Fruit fly (Drosophila melanogaster) whole organism, embryonic: ENCODE results near the gene Cdk5alpha.

Source experiments
- B-H1 ChIP-seq: fragments of 200-800 bp; sonication (Bioruptor generic); IDR thresholded peaks from 3 replicates; pipeline ENCODE4 v1.3.6; 2022; ENCODE audit warnings: missing biosample characterization, missing genetic modification characterization
- CG11695 ChIP-seq: fragments of 200-800 bp; sonication (Bioruptor generic); IDR thresholded peaks from 3 replicates; pipeline ENCODE4 v1.3.6; 2022; ENCODE audit warnings: missing biosample characterization, missing genetic modification characterization
- CG1233 ChIP-seq: fragments of 200-800 bp; sonication (Bioruptor generic); optimal IDR thresholded peaks from 4 replicates; lab custom pipeline; 2018; ENCODE audit warnings: missing biosample characterization, mild to moderate bottlenecking, missing genetic modification characterization
- CG13894 ChIP-seq: fragments of 200-800 bp; sonication (Bioruptor generic); optimal IDR thresholded peaks from 3 replicates; lab custom pipeline; 2018; ENCODE audit warnings: missing biosample characterization, mild to moderate bottlenecking, missing genetic modification characterization, moderate library complexity
- CG17385 ChIP-seq: fragments of 200-800 bp; sonication (Bioruptor generic); optimal IDR thresholded peaks from 3 replicates; lab custom pipeline; 2018; ENCODE audit warnings: missing biosample characterization, mild to moderate bottlenecking, missing genetic modification characterization
- CG17568 ChIP-seq: fragments of 200-800 bp; sonication (Bioruptor generic); optimal IDR thresholded peaks from 2 replicates; lab custom pipeline; 2018; ENCODE audit warnings: missing biosample characterization, mild to moderate bottlenecking, missing genetic modification characterization, moderate library complexity
- CG2116 ChIP-seq: fragments of 200-800 bp; sonication (Bioruptor generic); optimal IDR thresholded peaks from 3 replicates; lab custom pipeline; 2018; ENCODE audit warnings: missing biosample characterization, mild to moderate bottlenecking, missing genetic modification characterization
- CG3163 ChIP-seq: fragments of 200-800 bp; sonication (Bioruptor generic); optimal IDR thresholded peaks from 3 replicates; lab custom pipeline; 2016; ENCODE audit warnings: missing biosample characterization, missing genetic modification characterization
- CG33213 ChIP-seq: fragments of 200-800 bp; sonication (Bioruptor generic); optimal IDR thresholded peaks from 3 replicates; lab custom pipeline; 2016; ENCODE audit warnings: missing biosample characterization, missing genetic modification characterization
- CG34224 ChIP-seq: fragments of 200-800 bp; sonication (Bioruptor generic); IDR thresholded peaks from 3 replicates; pipeline ENCODE4 v1.3.6; 2022; ENCODE audit warnings: missing biosample characterization, missing genetic modification characterization; ENCODE audit not compliant: partially characterized antibody
- CG6175 ChIP-seq: fragments of 200-800 bp; sonication (Bioruptor generic); IDR thresholded peaks from 3 replicates; pipeline ENCODE4 v1.3.6; 2022; ENCODE audit warnings: missing biosample characterization, missing genetic modification characterization
- CG7556 ChIP-seq: fragments of 200-800 bp; sonication (Bioruptor generic); optimal IDR thresholded peaks from 2 replicates; lab custom pipeline; 2017; ENCODE audit warnings: missing biosample characterization, mild to moderate bottlenecking, missing genetic modification characterization
- CG7786 ChIP-seq: fragments of 200-800 bp; sonication (Bioruptor generic); optimal IDR thresholded peaks from 2 replicates; lab custom pipeline; 2016; ENCODE audit warnings: missing biosample characterization, missing genetic modification characterization
- CG7963 ChIP-seq: fragments of 200-800 bp; sonication (Bioruptor generic); IDR thresholded peaks from 3 replicates; pipeline ENCODE4 v1.3.6; 2022; ENCODE audit warnings: missing biosample characterization, missing genetic modification characterization; ENCODE audit not compliant: partially characterized antibody
- CG8478 ChIP-seq: fragments of >200 bp; optimal IDR thresholded peaks from 2 replicates; lab custom pipeline; 2018
- Chrac-16 ChIP-seq: fragments of 200-800 bp; sonication (Bioruptor generic); optimal IDR thresholded peaks from 3 replicates; lab custom pipeline; 2016; ENCODE audit warnings: missing biosample characterization, missing genetic modification characterization
- CoRest ChIP-seq: fragments of 200-800 bp; sonication (Bioruptor generic); optimal IDR thresholded peaks from 3 replicates; lab custom pipeline; 2018; ENCODE audit warnings: missing biosample characterization, mild to moderate bottlenecking, missing genetic modification characterization, moderate library complexity
- Doc2 ChIP-seq: fragments of 200-800 bp; sonication (Bioruptor generic); IDR thresholded peaks from 2 replicates; pipeline ENCODE4 v1.3.6; 2022; ENCODE audit warnings: missing biosample characterization, missing genetic modification characterization
- E2f2 ChIP-seq: fragments of 200-800 bp; sonication (Bioruptor generic); IDR thresholded peaks from 2 replicates; pipeline ENCODE4 v1.3.6; 2022; ENCODE audit warnings: missing biosample characterization, missing genetic modification characterization
- Fer3 ChIP-seq: fragments of 200-800 bp; sonication (Bioruptor generic); optimal IDR thresholded peaks from 2 replicates; lab custom pipeline; 2018; ENCODE audit warnings: missing biosample characterization, mild to moderate bottlenecking, missing genetic modification characterization, moderate library complexity
- Hand ChIP-seq: fragments of 200-800 bp; sonication (Bioruptor generic); optimal IDR thresholded peaks from 2 replicates; lab custom pipeline; 2017; ENCODE audit warnings: mild to moderate bottlenecking, missing biosample characterization, missing genetic modification reagents, missing genetic modification characterization
- Lhr ChIP-seq: fragments of 200-800 bp; sonication (Bioruptor generic); optimal IDR thresholded peaks from 3 replicates; lab custom pipeline; 2017; ENCODE audit warnings: mild to moderate bottlenecking, missing biosample characterization, missing genetic modification reagents, missing genetic modification characterization
- Lpt ChIP-seq: fragments of >200 bp; optimal IDR thresholded peaks from 2 replicates; lab custom pipeline; 2018; ENCODE audit warnings: missing biosample characterization, missing genetic modification characterization
- NfI ChIP-seq: fragments of 200-800 bp; sonication (Bioruptor generic); optimal IDR thresholded peaks from 3 replicates; lab custom pipeline; 2018; ENCODE audit warnings: missing biosample characterization, mild to moderate bottlenecking, missing genetic modification characterization, moderate library complexity
- Pdp1 ChIP-seq, 2 experiments: fragments of 200-800 bp; sonication (Bioruptor generic); optimal IDR thresholded peaks; 3 replicates each; lab custom pipeline; 2016; ENCODE audit warnings: missing biosample characterization in 2 of 2, missing genetic modification characterization in 2 of 2, mild to moderate bottlenecking in 1 of 2, moderate library complexity in 1 of 2
- Xbp1 ChIP-seq: fragments of 200-800 bp; sonication (Bioruptor generic); optimal IDR thresholded peaks from 3 replicates; lab custom pipeline; 2016; ENCODE audit warnings: missing biosample characterization, mild to moderate bottlenecking, missing genetic modification characterization
- YL-1 ChIP-seq: fragments of 200-800 bp; sonication (Bioruptor generic); optimal IDR thresholded peaks from 3 replicates; lab custom pipeline; 2017; ENCODE audit warnings: missing biosample characterization, mild to moderate bottlenecking, missing genetic modification characterization
- amos ChIP-seq: fragments of 200-800 bp; sonication (Bioruptor generic); IDR thresholded peaks from 2 replicates; pipeline ENCODE4 v1.3.6; 2022; ENCODE audit warnings: missing biosample characterization, missing genetic modification characterization; ENCODE audit not compliant: partially characterized antibody
- bigmax ChIP-seq: fragments of 200-800 bp; sonication (Bioruptor generic); optimal IDR thresholded peaks from 2 replicates; lab custom pipeline; 2018; ENCODE audit warnings: missing biosample characterization, mild to moderate bottlenecking, missing genetic modification characterization
- cato ChIP-seq: fragments of 200-800 bp; sonication (Bioruptor generic); optimal IDR thresholded peaks from 2 replicates; lab custom pipeline; 2016; ENCODE audit warnings: missing biosample characterization, missing genetic modification characterization, borderline replicate concordance
- chn ChIP-seq: fragments of 200-800 bp; sonication (Bioruptor generic); optimal IDR thresholded peaks from 2 replicates; lab custom pipeline; 2016; ENCODE audit warnings: missing biosample characterization, missing genetic modification characterization
- dan ChIP-seq: fragments of 200-800 bp; sonication (Bioruptor generic); IDR thresholded peaks from 2 replicates; pipeline ENCODE4 v1.3.6; 2022; ENCODE audit warnings: missing biosample characterization, missing genetic modification characterization
- dmrt11E ChIP-seq: fragments of 200-800 bp; sonication (Bioruptor generic); optimal IDR thresholded peaks from 3 replicates; lab custom pipeline; 2018; ENCODE audit warnings: missing biosample characterization, mild to moderate bottlenecking, missing genetic modification characterization, moderate library complexity
- dmrt99B ChIP-seq: fragments of 200-800 bp; sonication (Bioruptor generic); optimal IDR thresholded peaks from 2 replicates; lab custom pipeline; 2018; ENCODE audit warnings: missing biosample characterization, mild to moderate bottlenecking, missing genetic modification characterization, moderate library complexity
- ewg ChIP-seq: fragments of 200-800 bp; sonication (Bioruptor generic); optimal IDR thresholded peaks from 3 replicates; lab custom pipeline; 2017; ENCODE audit warnings: mild to moderate bottlenecking, missing biosample characterization, missing genetic modification reagents, missing genetic modification characterization
- fd64A ChIP-seq: fragments of 200-800 bp; sonication (Bioruptor generic); optimal IDR thresholded peaks from 3 replicates; lab custom pipeline; 2018; ENCODE audit warnings: missing biosample characterization, mild to moderate bottlenecking, missing genetic modification characterization
- gcm ChIP-seq: fragments of 200-800 bp; sonication (Bioruptor generic); optimal IDR thresholded peaks from 2 replicates; lab custom pipeline; 2019; ENCODE audit warnings: missing biosample characterization, mild to moderate bottlenecking, missing genetic modification characterization, moderate library complexity
- gfzf ChIP-seq: fragments of 200-800 bp; sonication (Bioruptor generic); optimal IDR thresholded peaks from 2 replicates; lab custom pipeline; 2016; ENCODE audit warnings: missing biosample characterization, mild to moderate bottlenecking, missing genetic modification characterization, moderate library complexity
- gt ChIP-seq: fragments of 200-800 bp; sonication (Bioruptor generic); IDR thresholded peaks from 2 replicates; pipeline ENCODE4 v1.3.6; 2022; ENCODE audit warnings: missing biosample characterization, missing genetic modification characterization
- hb ChIP-seq: fragments of 200-800 bp; sonication (Bioruptor generic); IDR thresholded peaks from 3 replicates; pipeline ENCODE4 v1.3.6; 2022; ENCODE audit warnings: missing biosample characterization, missing genetic modification characterization; ENCODE audit not compliant: partially characterized antibody
- nerfin-2 ChIP-seq: fragments of 200-800 bp; sonication (Bioruptor generic); IDR thresholded peaks from 2 replicates; pipeline ENCODE4 v1.3.6; 2022; ENCODE audit warnings: missing biosample characterization, missing genetic modification characterization; ENCODE audit not compliant: partially characterized antibody
- pfk ChIP-seq: fragments of 200-800 bp; sonication (Bioruptor generic); optimal IDR thresholded peaks from 2 replicates; lab custom pipeline; 2018; ENCODE audit warnings: missing biosample characterization, mild to moderate bottlenecking, missing genetic modification characterization, moderate library complexity
- pros ChIP-seq: fragments of 200-800 bp; sonication (Bioruptor generic); optimal IDR thresholded peaks from 3 replicates; lab custom pipeline; 2019; ENCODE audit warnings: missing biosample characterization, mild to moderate bottlenecking, missing genetic modification characterization, moderate library complexity
- ro ChIP-seq: fragments of 200-800 bp; sonication (Bioruptor generic); IDR thresholded peaks from 2 replicates; pipeline ENCODE4 v1.3.6; 2022; ENCODE audit warnings: missing biosample characterization, missing genetic modification characterization
- run ChIP-seq: fragments of 200-800 bp; sonication (Bioruptor generic); optimal IDR thresholded peaks from 3 replicates; lab custom pipeline; 2018; ENCODE audit warnings: missing biosample characterization, mild to moderate bottlenecking, missing genetic modification characterization
- seq ChIP-seq: fragments of 200-800 bp; sonication (Bioruptor generic); IDR thresholded peaks from 2 replicates; pipeline ENCODE4 v1.3.6; 2022; ENCODE audit warnings: missing biosample characterization, missing genetic modification characterization
- shn ChIP-seq: fragments of 200-800 bp; sonication (Bioruptor generic); optimal IDR thresholded peaks from 3 replicates; lab custom pipeline; 2016; ENCODE audit warnings: missing biosample characterization, missing genetic modification characterization
- unpg ChIP-seq: fragments of 200-800 bp; sonication (Bioruptor generic); optimal IDR thresholded peaks from 3 replicates; lab custom pipeline; 2018; ENCODE audit warnings: missing biosample characterization, mild to moderate bottlenecking, missing genetic modification characterization, moderate library complexity
- wor ChIP-seq: fragments of 200-800 bp; sonication (Bioruptor generic); IDR thresholded peaks from 2 replicates; pipeline ENCODE4 v1.3.6; 2022; ENCODE audit warnings: missing biosample characterization, missing genetic modification characterization
- zf30C ChIP-seq: fragments of 200-800 bp; sonication (Bioruptor generic); optimal IDR thresholded peaks from 3 replicates; lab custom pipeline; 2018; ENCODE audit warnings: missing biosample characterization, mild to moderate bottlenecking, missing genetic modification characterization

The Cdk5alpha gene

DNA sequence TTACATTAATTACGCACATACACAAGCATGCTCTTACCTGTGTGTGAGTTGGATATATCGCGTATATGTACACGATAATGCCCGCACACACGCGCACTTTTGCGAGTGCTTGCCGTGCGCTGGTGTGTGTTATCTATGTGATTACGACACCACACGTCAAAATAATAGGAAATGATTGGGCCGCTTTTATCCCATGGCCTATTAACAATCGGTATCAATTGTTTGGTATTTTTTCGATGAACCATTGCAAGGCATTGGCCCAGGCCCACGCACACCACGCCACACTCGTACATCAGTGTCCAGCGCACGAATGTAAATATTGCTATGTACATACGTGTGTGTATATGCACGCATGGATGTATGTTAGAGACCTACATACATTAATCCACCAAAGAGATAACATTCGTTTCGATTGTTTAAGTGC is 24.1 kb upstream of the Cdk5alpha start (continued):
- TF ChIP-seq gfzf: peak; percentile 34
- TF ChIP-seq Pdp1 (GFP tag; optimal IDR thresholded peaks at IDR 0.05; lab: Kevin White, UChicago): peak; percentile 38 to 97
- peak; percentile 74 for TF ChIP-seq CG1233 (GFP tag; lab: Kevin White, UChicago)
- TF ChIP-seq dan: no peak
- no peak for TF ChIP-seq CG6175 (GFP tag; lab: Robert Waterston, UW)
- TF ChIP-seq Doc2: no peak
- TF ChIP-seq CG3163 (GFP tag; lab: Kevin White, UChicago): peak; percentile 63
- no peak for TF ChIP-seq run (tag; lab: Kevin White, UChicago)
- TF ChIP-seq zf30C (GFP tag; lab: Kevin White, UChicago): no peak
- no peak; the same call in 1 of the 2 replicates for TF ChIP-seq amos (GFP tag; lab: Robert Waterston, UW)
- TF ChIP-seq YL-1 (GFP tag; lab: Kevin White, UChicago): peak; percentile 88
- no peak for TF ChIP-seq wor (GFP tag; lab: Robert Waterston, UW)
- peak; percentile 64 for TF ChIP-seq CG17385 (GFP tag; lab: Kevin White, UChicago)
- TF ChIP-seq pros (GFP tag; lab: Kevin White, UChicago): peak; percentile 74
- TF ChIP-seq CG7556: peak; percentile 47
- TF ChIP-seq fd64A (GFP tag; lab: Kevin White, UChicago): no peak
- no peak for TF ChIP-seq Lpt (GFP tag; lab: Kevin White, UChicago)
- TF ChIP-seq CG34224 (GFP tag; lab: Robert Waterston, UW): peak; percentile 66
- peak; percentile 44 for TF ChIP-seq Xbp1 (GFP tag; lab: Kevin White, UChicago)
- no peak for TF ChIP-seq CG8478
- TF ChIP-seq Chrac-16 (GFP tag; lab: Kevin White, UChicago): peak; percentile 2
- TF ChIP-seq ewg (GFP tag; lab: Kevin White, UChicago): peak; percentile 26
- TF ChIP-seq CG7786 (GFP tag; lab: Kevin White, UChicago): peak; percentile 30
- peak; percentile 20 for TF ChIP-seq Hand (GFP tag; lab: Kevin White, UChicago)
- no peak for TF ChIP-seq nerfin-2
- TF ChIP-seq Lhr (GFP tag; lab: Kevin White, UChicago): peak; percentile 24
- peak; percentile 47 for TF ChIP-seq dmrt99B (tag; lab: Kevin White, UChicago)
- no peak for TF ChIP-seq B-H1
- TF ChIP-seq CG11695 (GFP tag; lab: Robert Waterston, UW): peak; percentile 30; the same call in 1 of the 3 replicates
- TF ChIP-seq CG13894 (tag; lab: Kevin White, UChicago): peak; percentile 93
- no peak for TF ChIP-seq gt (GFP tag; lab: Robert Waterston, UW)
- TF ChIP-seq gcm (GFP tag; lab: Kevin White, UChicago): peak; percentile 34
- TF ChIP-seq dmrt11E (tag; lab: Kevin White, UChicago): peak; percentile 25
- TF ChIP-seq bigmax (GFP tag; lab: Kevin White, UChicago): peak; percentile 57
- TF ChIP-seq ro (GFP tag; lab: Robert Waterston, UW): no peak
- TF ChIP-seq CG7963 (GFP tag; lab: Robert Waterston, UW): no peak
- TF ChIP-seq hb (GFP tag; lab: Robert Waterston, UW): no peak
- no peak for TF ChIP-seq chn
- peak; percentile 57 for TF ChIP-seq shn (GFP tag; lab: Kevin White, UChicago)
- TF ChIP-seq pfk (GFP tag; lab: Kevin White, UChicago): peak; percentile 78
- TF ChIP-seq CoRest (tag; lab: Kevin White, UChicago): peak; percentile 10
- peak; percentile 59 for TF ChIP-seq NfI (GFP tag; lab: Kevin White, UChicago)
- TF ChIP-seq unpg (GFP tag; lab: Kevin White, UChicago): peak; percentile 57
- TF ChIP-seq Fer3 (tag; lab: Kevin White, UChicago): peak; percentile 63
- TF ChIP-seq E2f2 (GFP tag; lab: Robert Waterston, UW): peak; percentile 30; the same call in 1 of the 2 replicates
- peak; percentile 61 for TF ChIP-seq CG33213 (GFP tag; lab: Kevin White, UChicago)
- TF ChIP-seq CG17568 (GFP tag; lab: Kevin White, UChicago): peak; percentile 72
- TF ChIP-seq seq (GFP tag; lab: Robert Waterston, UW): no peak
- TF ChIP-seq cato (GFP tag; lab: Kevin White, UChicago): no peak
- no peak for TF ChIP-seq CG2116 (GFP tag; lab: Kevin White, UChicago)
